Worm (Caenorhabditis elegans) whole organism, mixed stage, embryonic: ENCODE data around the gene F40F8.5.
"Not testable (repeated sequence)": the region's sequence is repeated elsewhere in the genome, so short reads cannot be mapped to it uniquely, and the experiment has no call there.

Experiments used
- M03D4.4 ChIP-seq: sonication (generic microtip); optimal IDR thresholded peaks from 2 replicates; lab custom pipeline; 2017; ENCODE audit warnings: mild to moderate bottlenecking, missing genetic modification characterization, missing compliant biosample characterization
- bed-3 ChIP-seq: fragments of 200-800 bp; sonication (Bioruptor generic); optimal IDR thresholded peaks from 3 replicates; lab custom pipeline; 2018; ENCODE audit warnings: mild to moderate bottlenecking, missing genetic modification characterization, moderate library complexity, missing compliant biosample characterization
- ceh-39 ChIP-seq: fragments of 150-350 bp; optimal IDR thresholded peaks from 2 replicates; lab custom pipeline; 2014; ENCODE audit warnings: missing biosample characterization, missing genetic modification characterization
- ceh-43 ChIP-seq: fragments of 200-800 bp; sonication (Bioruptor generic); optimal IDR thresholded peaks from 2 replicates; lab custom pipeline; 2018; ENCODE audit warnings: mild to moderate bottlenecking, missing genetic modification characterization, moderate library complexity, missing compliant biosample characterization
- ceh-83 ChIP-seq: fragments of 200-800 bp; sonication (Bioruptor generic); optimal IDR thresholded peaks from 2 replicates; lab custom pipeline; 2018; ENCODE audit warnings: mild to moderate bottlenecking, missing genetic modification characterization, missing compliant biosample characterization
- ces-1 ChIP-seq: fragments of 150-350 bp; optimal IDR thresholded peaks from 2 replicates; lab custom pipeline; 2014; ENCODE audit warnings: missing biosample characterization, missing genetic modification reagents, missing genetic modification characterization
- cnd-1 ChIP-seq: fragments of 200-800 bp; sonication (Bioruptor generic); optimal IDR thresholded peaks from 2 replicates; lab custom pipeline; 2018; ENCODE audit warnings: mild to moderate bottlenecking, missing genetic modification characterization, missing compliant biosample characterization
- drap-1 ChIP-seq: fragments of 200-800 bp; sonication (Bioruptor generic); optimal IDR thresholded peaks from 3 replicates; lab custom pipeline; 2018; ENCODE audit warnings: mild to moderate bottlenecking, missing genetic modification characterization, missing compliant biosample characterization
- elt-1 ChIP-seq: sonication (generic microtip); optimal IDR thresholded peaks from 2 replicates; lab custom pipeline; 2017; ENCODE audit warnings: missing genetic modification characterization, mild to moderate bottlenecking, missing compliant biosample characterization, antibody characterized with exemption, moderate library complexity, borderline replicate concordance; ENCODE audit not compliant: insufficient read depth
- elt-3 ChIP-seq: fragments of 150-350 bp; optimal IDR thresholded peaks from 2 replicates; lab custom pipeline; 2014; ENCODE audit warnings: missing biosample characterization, missing genetic modification characterization
- flh-1 ChIP-seq: fragments of 200-800 bp; sonication (Bioruptor generic); optimal IDR thresholded peaks from 2 replicates; lab custom pipeline; 2018; ENCODE audit warnings: mild to moderate bottlenecking, missing genetic modification characterization, moderate library complexity, missing compliant biosample characterization
- ham-2 ChIP-seq: fragments of 200-800 bp; sonication (Bioruptor generic); optimal IDR thresholded peaks from 2 replicates; lab custom pipeline; 2018; ENCODE audit warnings: mild to moderate bottlenecking, missing genetic modification characterization, missing compliant biosample characterization
- hlh-1 ChIP-seq: fragments of 150-350 bp; optimal IDR thresholded peaks from 2 replicates; lab custom pipeline; 2014; ENCODE audit warnings: missing biosample characterization, missing genetic modification reagents, missing genetic modification characterization
- lin-13 ChIP-seq: fragments of 150-350 bp; optimal IDR thresholded peaks from 2 replicates; lab custom pipeline; 2014; ENCODE audit warnings: missing biosample characterization, missing genetic modification characterization
- lin-32 ChIP-seq: fragments of 200-800 bp; sonication (Bioruptor generic); optimal IDR thresholded peaks from 2 replicates; lab custom pipeline; 2018; ENCODE audit warnings: mild to moderate bottlenecking, missing genetic modification characterization, missing compliant biosample characterization
- lsy-2 ChIP-seq: fragments of 150-350 bp; optimal IDR thresholded peaks from 2 replicates; lab custom pipeline; 2014; ENCODE audit warnings: missing biosample characterization, missing genetic modification characterization
- mab-5 ChIP-seq: fragments of 150-350 bp; optimal IDR thresholded peaks from 2 replicates; lab custom pipeline; 2014; ENCODE audit warnings: missing biosample characterization, missing genetic modification characterization
- mep-1 ChIP-seq: fragments of 150-350 bp; optimal IDR thresholded peaks from 2 replicates; lab custom pipeline; 2017; ENCODE audit warnings: missing biosample characterization, missing genetic modification reagents, missing genetic modification characterization, inconsistent platforms
- mls-2 ChIP-seq: sonication (generic microtip); optimal IDR thresholded peaks from 2 replicates; lab custom pipeline; 2016; ENCODE audit warnings: mild to moderate bottlenecking, missing genetic modification characterization, moderate library complexity, missing compliant biosample characterization
- nhr-2 ChIP-seq: fragments of 150-350 bp; optimal IDR thresholded peaks from 2 replicates; lab custom pipeline; 2014; ENCODE audit warnings: missing biosample characterization, missing genetic modification characterization
- nhr-237 ChIP-seq: fragments of 150-350 bp; optimal IDR thresholded peaks from 2 replicates; lab custom pipeline; 2014; ENCODE audit warnings: missing biosample characterization, missing genetic modification characterization
- nhr-28 ChIP-seq: fragments of 150-350 bp; optimal IDR thresholded peaks from 2 replicates; lab custom pipeline; 2014; ENCODE audit warnings: missing biosample characterization, missing genetic modification characterization
- nhr-76 ChIP-seq: sonication (generic microtip); optimal IDR thresholded peaks from 2 replicates; lab custom pipeline; 2017; ENCODE audit warnings: missing biosample characterization, missing genetic modification characterization
- pha-4 ChIP-seq: fragments of 150-350 bp; optimal IDR thresholded peaks from 2 replicates; lab custom pipeline; 2018; ENCODE audit warnings: missing biosample characterization, missing genetic modification reagents, missing genetic modification characterization
- sem-2 ChIP-seq: fragments of 200-800 bp; sonication (Bioruptor generic); optimal IDR thresholded peaks from 2 replicates; lab custom pipeline; 2018; ENCODE audit warnings: mild to moderate bottlenecking, missing genetic modification characterization, missing compliant biosample characterization
- snpc-4 ChIP-seq: fragments of 150-350 bp; optimal IDR thresholded peaks from 2 replicates; lab custom pipeline; 2014; ENCODE audit warnings: missing biosample characterization, missing genetic modification characterization
- sptf-1 ChIP-seq: sonication (generic microtip); optimal IDR thresholded peaks from 2 replicates; lab custom pipeline; 2017; ENCODE audit warnings: mild to moderate bottlenecking, missing genetic modification characterization, moderate library complexity, missing compliant biosample characterization
- tbx-8 ChIP-seq: fragments of 200-800 bp; sonication (Bioruptor generic); optimal IDR thresholded peaks from 2 replicates; lab custom pipeline; 2018; ENCODE audit warnings: mild to moderate bottlenecking, missing genetic modification characterization, moderate library complexity, missing compliant biosample characterization
- unc-120 ChIP-seq: sonication (generic microtip); optimal IDR thresholded peaks from 2 replicates; lab custom pipeline; 2017; ENCODE audit warnings: missing genetic modification characterization, missing compliant biosample characterization; ENCODE audit not compliant: poor library complexity, severe bottlenecking
- unc-39 ChIP-seq: fragments of 150-350 bp; optimal IDR thresholded peaks from 2 replicates; lab custom pipeline; 2014; ENCODE audit warnings: missing biosample characterization, missing genetic modification characterization
- unc-62 ChIP-seq: fragments of 150-350 bp; optimal IDR thresholded peaks from 2 replicates; lab custom pipeline; 2014; ENCODE audit warnings: missing biosample characterization, missing genetic modification reagents, missing genetic modification characterization
- ztf-11 ChIP-seq: fragments of 150-350 bp; optimal IDR thresholded peaks from 2 replicates; lab custom pipeline; 2014; ENCODE audit warnings: missing biosample characterization, missing genetic modification characterization

F40F8.5 gene

ce11 chrII:11127364-11127763 lies 7.4 kb downstream of the F40F8.5 start, which contains the start of gene F40F8.1:
TSS of gene F40F8.1 (plus strand) at chrII:11127664.
- no peak for TF ChIP-seq lsy-2 (tag; lab: Kevin White, UChicago)
- no peak for TF ChIP-seq snpc-4 (tag; lab: Kevin White, UChicago)
- no peak for TF ChIP-seq unc-39
- TF ChIP-seq sem-2 (GFP tag; lab: Kevin White, UChicago) = no peak
- TF ChIP-seq lin-32 (GFP tag; lab: Kevin White, UChicago) = no peak
- TF ChIP-seq unc-120 (tag; lab: Kevin White, UChicago) = no peak
- no peak for TF ChIP-seq cnd-1 (tag; lab: Kevin White, UChicago)

- TF ChIP-seq cnd-1 (tag; lab: Kevin White, UChicago) (no peak), nhr-28 (tag; lab: Kevin White, UChicago) (no peak), ceh-83 (GFP tag; lab: Kevin White, UChicago) (no peak), ceh-43 (no peak), ceh-39 (no peak), nhr-237 (tag; lab: Kevin White, UChicago) (peak; percentile 50), tbx-8 (no peak), unc-39 (no peak), lin-13 (tag; lab: Kevin White, UChicago) (no peak), hlh-1 (peak; percentile 11), nhr-2 (tag; lab: Kevin White, UChicago) (no peak), nhr-76 (tag; lab: Kevin White, UChicago) (no peak), ham-2 (GFP tag; lab: Kevin White, UChicago) (no peak), flh-1 (GFP tag; lab: Kevin White, UChicago) (no peak), mls-2 (tag; lab: Kevin White, UChicago) (no peak), lsy-2 (tag; lab: Kevin White, UChicago) (peak; percentile 95), M03D4.4 (tag; lab: Kevin White, UChicago) (no peak), ces-1 (GFP tag; lab: Kevin White, UChicago) (peak; percentile 44), mab-5 (tag; lab: Kevin White, UChicago) (no peak), bed-3 (no peak), pha-4 (no peak), unc-120 (tag; lab: Kevin White, UChicago) (no peak), mep-1 (peak; percentile 46)
- TF ChIP-seq, all 35 proteins: peak for 5
Measured at ce11 chrII:11126312-11127000, 8.3 kb downstream of the F40F8.5 start, which contains the start of the genes rps-9 and lsm-1. TSS of gene rps-9 (minus strand) at chrII:11126362. TSS of gene lsm-1 (plus strand) at chrII:11126950.

- TF ChIP-seq snpc-4 (tag; lab: Kevin White, UChicago) = no peak
Measured at ce11 chrII:11125059-11125594, 9.6 kb downstream of the F40F8.5 start.

- TF ChIP-seq sptf-1 (tag; lab: Kevin White, UChicago); lin-13 (tag; lab: Kevin White, UChicago); sem-2 (GFP tag; lab: Kevin White, UChicago): not testable (repeated sequence)
Measured at ce11 chrII:11121800-11122199, 12.9 kb downstream of the F40F8.5 start, which contains the start of gene W10C6.2. TSS of gene W10C6.2 (minus strand) at chrII:11121900.

ce11 chrII:11112419-11112818 lies 22.3 kb downstream of the F40F8.5 start, which contains the start of gene mat-2:
TSS of gene mat-2 (plus strand) at chrII:11112719.
- TF ChIP-seq elt-3 (no peak), ztf-11 (tag; lab: Kevin White, UChicago) (no peak), sem-2 (GFP tag; lab: Kevin White, UChicago) (no peak), ceh-83 (GFP tag; lab: Kevin White, UChicago) (no peak), unc-120 (tag; lab: Kevin White, UChicago) (no peak), elt-1 (no peak), nhr-76 (tag; lab: Kevin White, UChicago) (no peak), snpc-4 (tag; lab: Kevin White, UChicago) (no peak), flh-1 (GFP tag; lab: Kevin White, UChicago) (no peak), hlh-1 (no peak), unc-39 (no peak), drap-1 (GFP tag; lab: Kevin White, UChicago) (no peak), mls-2 (tag; lab: Kevin White, UChicago) (no peak), ceh-43 (no peak), nhr-237 (tag; lab: Kevin White, UChicago) (no peak), tbx-8 (no peak), unc-62 (GFP tag; lab: Kevin White, UChicago) (no peak)
